Fruit fly (Drosophila melanogaster): ENCODE results near the gene CG14841.

dm6 chr3R:14261113-14261512 is 1.1 kb downstream of the CG14841 start, which contains the start of gene CG14840:
- no peak for TF ChIP-seq tll (GFP tag; optimal IDR thresholded peaks at IDR 0.05)
- TF ChIP-seq tin (GFP tag; optimal IDR thresholded peaks at IDR 0.05), result no peak
- no peak for TF ChIP-seq fd3F (GFP tag; optimal IDR thresholded peaks at IDR 0.05)
- no peak for TF ChIP-seq psq (GFP tag; optimal IDR thresholded peaks at IDR 0.05)
- no peak for TF ChIP-seq CG8089 (GFP tag; optimal IDR thresholded peaks at IDR 0.05)
- no peak for TF ChIP-seq Hsf (GFP tag; optimal IDR thresholded peaks at IDR 0.05)
- no peak for TF ChIP-seq CG31224 (GFP tag; IDR thresholded peaks at IDR 0.05)
- no peak for TF ChIP-seq pzg (GFP tag; optimal IDR thresholded peaks at IDR 0.05)
- no peak for TF ChIP-seq ci (GFP tag; IDR thresholded peaks at IDR 0.05)
- TF ChIP-seq usp (GFP tag; optimal IDR thresholded peaks at IDR 0.05), result no peak

Measured in whole organism, embryonic.